Fruit fly (Drosophila melanogaster) whole organism, larva: Measurements from ENCODE around the gene FER.

Experiments used
- noc ChIP-seq: fragments of 200-800 bp; sonication (Bioruptor generic); optimal IDR thresholded peaks from 3 replicates; lab custom pipeline; 2019; ENCODE audit warnings: missing biosample characterization, mild to moderate bottlenecking, missing genetic modification characterization, moderate library complexity

The FER gene

dm6 chr3R:9393542-9394025, 762 bp downstream of the FER start:
- no peak for TF ChIP-seq noc (tag; lab: Kevin White, UChicago)

- TF ChIP-seq noc (tag; lab: Kevin White, UChicago): no peak
These were observed 1.9 kb downstream of the FER start for dm6 chr3R:9392421-9392820.

- TF ChIP-seq noc (tag; lab: Kevin White, UChicago): no peak
These were observed 4.1 kb downstream of the FER start for dm6 chr3R:9390201-9390600.

dm6 chr3R:9388972-9389371, 5.4 kb downstream of the FER start:
- TF ChIP-seq noc (tag; lab: Kevin White, UChicago): no peak

dm6 chr3R:9388321-9388720, 6.0 kb downstream of the FER start:
- no peak for TF ChIP-seq noc (tag; lab: Kevin White, UChicago)

dm6 chr3R:9387634-9388033, 6.7 kb downstream of the FER start:
- no peak for TF ChIP-seq noc (tag; lab: Kevin White, UChicago)

- no peak for TF ChIP-seq noc (tag; lab: Kevin White, UChicago)
These were observed 8.4 kb downstream of the FER start for dm6 chr3R:9385987-9386386.

dm6 chr3R:9380970-9381369, 13.4 kb downstream of the FER start:
- no peak for TF ChIP-seq noc (tag; lab: Kevin White, UChicago)

dm6 chr3R:9378644-9379411, 15.5 kb downstream of the FER start:
- TF ChIP-seq noc (tag; lab: Kevin White, UChicago): peak; percentile 52

dm6 chr3R:9376789-9377188, 17.6 kb downstream of the FER start:
- no peak for TF ChIP-seq noc (tag; lab: Kevin White, UChicago)

dm6 chr3R:9370413-9370812, 23.9 kb downstream of the FER start:
- TF ChIP-seq noc (tag; lab: Kevin White, UChicago): peak; percentile 66

dm6 chr3R:9365893-9366500, 28.3 kb downstream of the FER start:
- TF ChIP-seq noc (tag; lab: Kevin White, UChicago): peak; percentile 27

- TF ChIP-seq noc (tag; lab: Kevin White, UChicago): no peak
These were observed 29.2 kb downstream of the FER start, which contains the start of gene Srr for dm6 chr3R:9365121-9365520. Srr (plus strand) TSS chr3R:9365398.

dm6 chr3R:9363066-9363719, 31.2 kb downstream of the FER start, which contains the start of gene CG18473:
CG18473 (plus strand) TSS chr3R:9363305.
- TF ChIP-seq noc (tag; lab: Kevin White, UChicago): no peak

- TF ChIP-seq noc (tag; lab: Kevin White, UChicago): no peak
These were observed 35.0 kb downstream of the FER start for dm6 chr3R:9359393-9359792.

- TF ChIP-seq noc (tag; lab: Kevin White, UChicago): no peak
These were observed 39.2 kb downstream of the FER start, which contains the start of gene CG43675 for dm6 chr3R:9355195-9355594. CG43675 (plus strand) TSS chr3R:9355495.
